Fruit fly (Drosophila melanogaster) whole organism, prepupa: Measurements from ENCODE around the gene CG10035.

Experiments used
- Gug ChIP-seq: fragments of 200-800 bp; sonication (Bioruptor generic); IDR thresholded peaks from 2 replicates; pipeline ENCODE4 v1.3.6; 2022; ENCODE audit warnings: missing biosample characterization, missing genetic modification characterization
- Hr38 ChIP-seq: sonication (Bioruptor generic); optimal IDR thresholded peaks from 2 replicates; lab custom pipeline; 2016; ENCODE audit warnings: missing biosample characterization, missing genetic modification characterization
- Hr39 ChIP-seq: fragments of 200-800 bp; sonication (Bioruptor generic); optimal IDR thresholded peaks from 2 replicates; lab custom pipeline; 2016; ENCODE audit warnings: missing biosample characterization, missing genetic modification characterization
- Lpt ChIP-seq: fragments of 200-800 bp; sonication (Bioruptor generic); optimal IDR thresholded peaks from 3 replicates; lab custom pipeline; 2016; ENCODE audit warnings: missing biosample characterization, missing genetic modification characterization
- OdsH ChIP-seq: fragments of 200-800 bp; sonication (Bioruptor generic); optimal IDR thresholded peaks from 3 replicates; lab custom pipeline; 2016; ENCODE audit warnings: missing biosample characterization, missing genetic modification characterization
- acj6 ChIP-seq: fragments of 200-800 bp; sonication (Bioruptor generic); optimal IDR thresholded peaks from 3 replicates; lab custom pipeline; 2016; ENCODE audit warnings: missing biosample characterization, missing genetic modification characterization
- topi ChIP-seq: fragments of 200-800 bp; sonication (Bioruptor generic); optimal IDR thresholded peaks from 3 replicates; lab custom pipeline; 2016; ENCODE audit warnings: missing biosample characterization, missing genetic modification characterization

- TF ChIP-seq Lpt (no peak), topi (GFP tag; lab: Kevin White, UChicago) (peak; percentile 20), Hr38 (GFP tag; lab: Kevin White, UChicago) (no peak), Gug (no peak), acj6 (GFP tag; lab: Kevin White, UChicago) (peak; percentile 20), Hr39 (peak; percentile 21), OdsH (GFP tag; lab: Kevin White, UChicago) (no peak)
These were observed 32.0 kb downstream of the CG10035 start, which contains the start of gene CG10038 for dm6 chr3R:12350497-12350896.
